Worm (Caenorhabditis elegans) whole organism, L4 larva: Measurements from ENCODE around the gene prx-10.

ENCODE experiments used
- daf-8 ChIP-seq: fragments of 200-800 bp; sonication (Bioruptor generic); IDR thresholded peaks from 2 replicates; pipeline ENCODE4 v1.3.6; 2022; ENCODE audit warnings: missing genetic modification characterization, missing compliant biosample characterization
- madf-9 ChIP-seq: fragments of 200-800 bp; sonication (Bioruptor generic); conservative IDR thresholded peaks from 2 replicates; pipeline ENCODE4 v1.3.6; 2022; ENCODE audit warnings: missing genetic modification reagents, missing genetic modification characterization, missing compliant biosample characterization
- nhr-41 ChIP-seq: fragments of 200-800 bp; sonication (Bioruptor generic); IDR thresholded peaks from 2 replicates; pipeline ENCODE4 v1.3.6; 2022; ENCODE audit warnings: missing genetic modification reagents, missing genetic modification characterization, missing compliant biosample characterization
- snpc-4 ChIP-seq: fragments of 150-350 bp; optimal IDR thresholded peaks from 2 replicates; lab custom pipeline; 2014; ENCODE audit warnings: missing biosample characterization, missing genetic modification characterization

DNA sequence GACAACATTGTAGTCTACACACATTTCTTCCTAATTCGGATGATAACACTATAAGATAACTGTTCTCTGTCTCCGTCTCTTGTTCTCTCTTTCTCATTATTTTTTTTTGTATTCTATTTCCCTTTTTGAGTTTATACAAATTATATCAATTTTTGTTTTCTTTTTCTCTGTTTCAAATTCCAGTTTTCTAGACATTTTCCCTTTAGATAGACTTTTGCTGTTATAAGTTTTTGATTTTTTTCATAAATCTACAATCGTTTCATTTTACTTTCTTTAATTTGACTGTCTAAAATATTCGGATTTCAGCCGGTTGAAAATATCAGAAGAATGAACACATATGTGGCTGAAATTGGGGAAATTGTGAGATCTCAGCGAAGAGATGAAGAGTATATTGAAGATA lies at the start of gene prx-10:
- TF ChIP-seq daf-8 (GFP tag; lab: Robert Waterston, UW) (no peak), nhr-41 (no peak), snpc-4 (tag; lab: Kevin White, UChicago) (no peak), madf-9 (GFP tag; lab: Robert Waterston, UW) (no peak)
